Worm (Caenorhabditis elegans) whole organism, late embryonic: ENCODE data around the gene irld-21.

Experiments
- C08G9.2 ChIP-seq: sonication (generic microtip); optimal IDR thresholded peaks from 2 replicates; lab custom pipeline; 2016; ENCODE audit warnings: mild to moderate bottlenecking, missing genetic modification characterization, moderate library complexity, missing compliant biosample characterization
- K02D7.2 ChIP-seq: sonication (generic microtip); optimal IDR thresholded peaks from 2 replicates; lab custom pipeline; 2017; ENCODE audit warnings: mild to moderate bottlenecking, missing genetic modification characterization, missing compliant biosample characterization
- K09A11.1 ChIP-seq: sonication (generic microtip); optimal IDR thresholded peaks from 2 replicates; lab custom pipeline; 2017; ENCODE audit warnings: antibody characterized with exemption, mild to moderate bottlenecking, missing genetic modification characterization, missing compliant biosample characterization; ENCODE audit not compliant: insufficient read depth
- Y22D7AL.16 ChIP-seq: sonication (generic microtip); optimal IDR thresholded peaks from 2 replicates; lab custom pipeline; 2016; ENCODE audit warnings: missing genetic modification characterization, missing compliant biosample characterization
- ahr-1 ChIP-seq: sonication (generic microtip); optimal IDR thresholded peaks from 2 replicates; lab custom pipeline; 2016; ENCODE audit warnings: missing genetic modification characterization, missing compliant biosample characterization
- ceh-14 ChIP-seq: sonication (generic microtip); optimal IDR thresholded peaks from 2 replicates; lab custom pipeline; 2016; ENCODE audit warnings: missing genotype, missing genetic modification characterization, missing compliant biosample characterization
- ceh-19 ChIP-seq: fragments of 200-800 bp; sonication (Bioruptor generic); optimal IDR thresholded peaks from 2 replicates; lab custom pipeline; 2018; ENCODE audit warnings: mild to moderate bottlenecking, missing genetic modification characterization, missing compliant biosample characterization
- ceh-22 ChIP-seq: sonication (generic microtip); optimal IDR thresholded peaks from 2 replicates; lab custom pipeline; 2017; ENCODE audit warnings: missing biosample characterization, missing genetic modification characterization
- ceh-24 ChIP-seq: sonication (generic microtip); optimal IDR thresholded peaks from 2 replicates; lab custom pipeline; 2016; ENCODE audit warnings: mild to moderate bottlenecking, missing genetic modification characterization, missing compliant biosample characterization
- ceh-30 ChIP-seq: fragments of 150-350 bp; optimal IDR thresholded peaks from 2 replicates; lab custom pipeline; 2014; ENCODE audit warnings: missing biosample characterization, missing genetic modification characterization
- ceh-31 ChIP-seq: sonication (generic microtip); optimal IDR thresholded peaks from 2 replicates; lab custom pipeline; 2016; ENCODE audit warnings: missing genetic modification characterization, missing compliant biosample characterization
- ceh-34 ChIP-seq: sonication (generic microtip); optimal IDR thresholded peaks from 2 replicates; lab custom pipeline; 2016; ENCODE audit warnings: mild to moderate bottlenecking, missing genetic modification characterization, missing compliant biosample characterization
- ceh-6 ChIP-seq: fragments of 200-800 bp; sonication (Bioruptor generic); optimal IDR thresholded peaks from 2 replicates; lab custom pipeline; 2018; ENCODE audit warnings: mild to moderate bottlenecking, missing genetic modification characterization, missing compliant biosample characterization
- che-1 ChIP-seq: sonication (generic microtip); optimal IDR thresholded peaks from 2 replicates; lab custom pipeline; 2016; ENCODE audit warnings: mild to moderate bottlenecking, missing genetic modification characterization, missing compliant biosample characterization
- dmd-4 ChIP-seq: sonication (generic microtip); optimal IDR thresholded peaks from 2 replicates; lab custom pipeline; 2016; ENCODE audit warnings: borderline replicate concordance, missing genetic modification characterization, missing compliant biosample characterization
- elt-4 ChIP-seq: sonication (generic microtip); optimal IDR thresholded peaks from 2 replicates; lab custom pipeline; 2016; ENCODE audit warnings: missing genetic modification characterization, missing compliant biosample characterization
- fax-1 ChIP-seq: sonication (generic microtip); optimal IDR thresholded peaks from 2 replicates; lab custom pipeline; 2016; ENCODE audit warnings: missing genotype, missing genetic modification characterization, missing compliant biosample characterization
- fkh-10 ChIP-seq: fragments of 150-350 bp; optimal IDR thresholded peaks from 2 replicates; lab custom pipeline; 2014; ENCODE audit warnings: missing biosample characterization, missing genetic modification reagents, missing genetic modification characterization
- fkh-6 ChIP-seq: sonication (generic microtip); optimal IDR thresholded peaks from 2 replicates; lab custom pipeline; 2016; ENCODE audit warnings: missing genetic modification characterization, missing compliant biosample characterization
- hlh-15 ChIP-seq: sonication (generic microtip); optimal IDR thresholded peaks from 2 replicates; lab custom pipeline; 2016; ENCODE audit warnings: missing genetic modification characterization, missing compliant biosample characterization
- hlh-8 ChIP-seq: sonication (generic microtip); optimal IDR thresholded peaks from 2 replicates; lab custom pipeline; 2016; ENCODE audit warnings: missing genotype, missing genetic modification characterization, missing compliant biosample characterization
- madf-2 ChIP-seq: sonication (generic microtip); optimal IDR thresholded peaks from 2 replicates; lab custom pipeline; 2017; ENCODE audit warnings: missing genetic modification characterization, missing compliant biosample characterization
- nfya-1 ChIP-seq: sonication (generic microtip); optimal IDR thresholded peaks from 2 replicates; lab custom pipeline; 2017; ENCODE audit warnings: missing genetic modification characterization, mild to moderate bottlenecking, missing compliant biosample characterization, antibody characterized with exemption, moderate library complexity
- nhr-11 ChIP-seq: fragments of 150-350 bp; optimal IDR thresholded peaks from 2 replicates; lab custom pipeline; 2014; ENCODE audit warnings: missing biosample characterization, missing genetic modification characterization
- nhr-232 ChIP-seq: sonication (generic microtip); optimal IDR thresholded peaks from 2 replicates; lab custom pipeline; 2016; ENCODE audit warnings: missing genetic modification characterization, missing compliant biosample characterization
- npax-4 ChIP-seq: sonication (generic microtip); optimal IDR thresholded peaks from 2 replicates; lab custom pipeline; 2016; ENCODE audit warnings: missing genetic modification characterization, missing compliant biosample characterization
- odd-2 ChIP-seq: sonication (generic microtip); optimal IDR thresholded peaks from 2 replicates; lab custom pipeline; 2017; ENCODE audit warnings: antibody characterized with exemption, mild to moderate bottlenecking, missing genetic modification characterization, missing compliant biosample characterization
- pat-9 ChIP-seq: fragments of 200-800 bp; sonication (Bioruptor generic); optimal IDR thresholded peaks from 2 replicates; lab custom pipeline; 2018; ENCODE audit warnings: mild to moderate bottlenecking, missing genetic modification characterization, moderate library complexity, missing compliant biosample characterization
- pha-2 ChIP-seq: sonication (generic microtip); optimal IDR thresholded peaks from 2 replicates; lab custom pipeline; 2017; ENCODE audit warnings: mild to moderate bottlenecking, missing genetic modification characterization, missing compliant biosample characterization
- pha-4 ChIP-seq: fragments of 150-350 bp; optimal IDR thresholded peaks from 2 replicates; lab custom pipeline; 2018; ENCODE audit warnings: missing biosample characterization, missing genetic modification reagents, missing genetic modification characterization
- ref-2 ChIP-seq: sonication (generic microtip); optimal IDR thresholded peaks from 2 replicates; lab custom pipeline; 2016; ENCODE audit warnings: missing genetic modification characterization, missing compliant biosample characterization
- sdc-2 ChIP-seq: sonication (generic microtip); optimal IDR thresholded peaks from 2 replicates; lab custom pipeline; 2016; ENCODE audit warnings: missing genotype, missing genetic modification characterization, missing compliant biosample characterization
- sox-2 ChIP-seq: fragments of 200-800 bp; sonication (Bioruptor generic); IDR thresholded peaks from 2 replicates; pipeline ENCODE4 v1.3.6; 2022; ENCODE audit warnings: missing genetic modification reagents, missing genetic modification characterization, missing compliant biosample characterization
- syd-9 ChIP-seq: sonication (generic microtip); optimal IDR thresholded peaks from 2 replicates; lab custom pipeline; 2016; ENCODE audit warnings: mild to moderate bottlenecking, missing genetic modification characterization, moderate library complexity, missing compliant biosample characterization
- tbx-2 ChIP-seq: sonication (generic microtip); optimal IDR thresholded peaks from 2 replicates; lab custom pipeline; 2016; ENCODE audit warnings: missing genetic modification characterization, missing compliant biosample characterization
- unc-42 ChIP-seq: sonication (generic microtip); optimal IDR thresholded peaks from 2 replicates; lab custom pipeline; 2016; ENCODE audit warnings: missing genotype, missing genetic modification characterization, missing compliant biosample characterization
- unc-55 ChIP-seq: sonication (generic microtip); optimal IDR thresholded peaks from 2 replicates; lab custom pipeline; 2017; ENCODE audit warnings: missing biosample characterization, missing genetic modification reagents, missing genetic modification characterization
- zip-5 ChIP-seq: sonication (generic microtip); optimal IDR thresholded peaks from 2 replicates; lab custom pipeline; 2016; ENCODE audit warnings: missing genetic modification characterization, missing compliant biosample characterization

irld-21 gene

DNA sequence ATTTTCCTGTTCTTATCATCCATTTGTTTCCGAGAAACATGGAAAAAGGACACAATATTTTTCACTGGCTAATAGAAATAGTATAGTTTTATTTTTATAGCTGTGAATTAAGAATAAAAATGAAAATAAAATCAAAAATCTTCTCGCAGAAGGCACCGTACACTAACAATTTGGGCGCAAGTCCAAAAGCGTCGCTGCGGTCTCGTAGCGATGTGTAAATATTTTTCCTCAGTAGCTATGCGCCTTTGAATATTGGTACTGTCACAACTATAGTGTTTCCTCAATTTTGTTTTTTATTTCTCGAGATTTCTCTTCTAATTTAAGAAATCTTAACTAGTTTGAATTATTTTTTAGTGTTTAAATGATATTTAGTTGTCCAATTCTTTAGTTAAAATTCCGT, 34.9 kb upstream of the irld-21 start:
- TF ChIP-seq ceh-14 (tag; lab: Kevin White, UChicago) (no peak), hlh-15 (tag; lab: Kevin White, UChicago) (no peak), ceh-19 (GFP tag; lab: Kevin White, UChicago) (no peak), elt-4 (tag; lab: Kevin White, UChicago) (no peak), fax-1 (no peak), nhr-232 (no peak), ceh-31 (tag; lab: Kevin White, UChicago) (no peak), nhr-11 (no peak), sox-2 (GFP tag; lab: Robert Waterston, UW) (no peak), pat-9 (no peak), ceh-6 (no peak), zip-5 (tag; lab: Kevin White, UChicago) (no peak), dmd-4 (no peak), hlh-8 (tag; lab: Kevin White, UChicago) (no peak), ceh-34 (no peak), syd-9 (tag; lab: Kevin White, UChicago) (no peak)

DNA sequence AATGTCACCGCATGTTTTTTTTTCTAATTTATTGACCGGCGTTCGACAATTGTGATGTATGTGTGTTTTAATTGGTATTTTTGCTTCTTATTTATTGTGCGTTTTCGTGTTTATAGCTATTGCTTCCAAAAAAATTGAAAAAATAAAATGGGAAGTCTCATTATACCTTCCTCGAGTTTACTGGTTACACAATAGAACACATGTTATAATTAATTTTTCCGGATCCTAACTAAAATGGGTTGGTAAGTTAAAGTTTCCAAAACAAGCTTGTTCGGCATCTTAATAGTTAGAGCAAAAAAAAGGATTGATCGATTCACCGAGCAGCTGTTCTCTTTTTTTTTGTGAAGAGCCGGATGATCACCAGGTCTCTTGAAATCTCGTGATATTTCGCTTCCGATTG, 33.4 kb upstream of the irld-21 start, which contains the start of gene ttr-54:
TSS of gene ttr-54 (plus strand) at position 301 of the 400 bp plus-strand sequence.
- TF ChIP-seq C08G9.2 (no peak), ceh-30 (tag; lab: Kevin White, UChicago) (no peak), pha-4 (tag; lab: Kevin White, UChicago) (no peak)

DNA sequence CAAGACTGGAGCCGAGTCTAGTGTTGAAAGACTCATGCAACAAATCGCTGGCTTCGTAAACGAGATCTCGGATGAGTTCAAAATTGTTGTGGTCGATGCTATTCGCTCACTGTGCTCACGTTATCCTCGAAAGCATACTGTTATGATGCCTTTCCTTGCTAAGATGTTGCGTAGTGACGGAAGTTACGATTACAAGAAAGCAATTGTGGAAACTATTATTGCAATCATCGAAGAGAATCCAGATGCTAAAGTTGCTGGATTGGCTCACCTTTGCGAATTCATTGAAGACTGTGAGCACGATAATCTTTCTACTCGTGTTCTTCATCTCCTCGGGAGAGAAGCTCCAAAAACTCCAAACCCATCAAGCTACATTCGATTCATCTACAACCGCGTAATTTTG, 31.4 kb upstream of the irld-21 start:
- TF ChIP-seq odd-2 (tag; lab: Kevin White, UChicago) (no peak), npax-4 (no peak), fkh-6 (tag; lab: Kevin White, UChicago) (no peak), ref-2 (tag; lab: Kevin White, UChicago) (no peak), ceh-14 (tag; lab: Kevin White, UChicago) (no peak), madf-2 (tag; lab: Kevin White, UChicago) (no peak), tbx-2 (tag; lab: Kevin White, UChicago) (no peak), che-1 (tag; lab: Kevin White, UChicago) (no peak), unc-55 (GFP tag; lab: Kevin White, UChicago) (no peak), K09A11.1 (tag; lab: Kevin White, UChicago) (no peak), pat-9 (no peak), ceh-31 (tag; lab: Kevin White, UChicago) (no peak), ceh-24 (tag; lab: Kevin White, UChicago) (no peak), sox-2 (GFP tag; lab: Robert Waterston, UW) (no peak), Y22D7AL.16 (tag; lab: Kevin White, UChicago) (no peak), nhr-232 (no peak), ahr-1 (tag; lab: Kevin White, UChicago) (no peak), syd-9 (tag; lab: Kevin White, UChicago) (no peak), ceh-22 (tag; lab: Kevin White, UChicago) (no peak), sdc-2 (tag; lab: Kevin White, UChicago) (no peak)

DNA sequence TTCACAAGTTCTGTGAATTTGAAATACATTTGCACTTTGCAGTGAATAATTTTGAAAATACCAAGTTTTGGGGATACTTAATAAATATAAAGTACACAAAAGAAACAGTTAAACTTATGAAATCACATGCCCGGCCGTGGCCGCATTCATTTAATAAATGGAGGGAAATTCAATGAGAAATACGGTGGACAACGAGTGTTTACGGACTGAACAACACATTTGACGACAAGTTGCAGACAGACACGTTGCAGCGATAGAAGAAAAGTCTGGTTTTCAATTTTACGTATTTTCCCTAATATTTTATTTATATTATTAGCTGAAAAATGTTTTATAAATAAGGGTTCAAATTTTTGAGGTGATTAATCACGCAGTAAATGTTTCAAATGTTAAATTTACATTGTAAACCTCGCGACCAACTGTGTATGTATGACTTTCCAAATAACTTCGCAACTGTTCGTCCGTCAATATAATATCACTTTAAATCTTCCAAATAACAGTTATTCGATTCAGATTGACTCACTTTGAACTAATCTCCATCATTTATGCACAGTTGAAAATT, 29.4 kb upstream of the irld-21 start, which contains the start of gene copg-1:
TSS of gene copg-1 (plus strand) at position 509 of the 559 bp plus-strand sequence.
- no peak for TF ChIP-seq ceh-6
- no peak for TF ChIP-seq fkh-10 (GFP tag; lab: Kevin White, UChicago)
- no peak for TF ChIP-seq ceh-31 (tag; lab: Kevin White, UChicago)
- peak; percentile 28 for TF ChIP-seq nfya-1 (tag; lab: Kevin White, UChicago)
- no peak for TF ChIP-seq pha-2 (tag; lab: Kevin White, UChicago)
- TF ChIP-seq K02D7.2 (tag; lab: Kevin White, UChicago), result no peak
- TF ChIP-seq unc-42 (tag; lab: Kevin White, UChicago), result peak; percentile 84
